Fruit fly (Drosophila melanogaster) S2 (cell line): ENCODE results near the gene CG13601.

Experiments used
- CG8478 ChIP-seq: fragments of >200 bp; optimal IDR thresholded peaks from 2 replicates; lab custom pipeline; 2018
- CTCF ChIP-seq, 2 experiments: fragments of >200 bp; optimal IDR thresholded peaks; 2 replicates each; lab custom pipeline; 2018

DNA sequence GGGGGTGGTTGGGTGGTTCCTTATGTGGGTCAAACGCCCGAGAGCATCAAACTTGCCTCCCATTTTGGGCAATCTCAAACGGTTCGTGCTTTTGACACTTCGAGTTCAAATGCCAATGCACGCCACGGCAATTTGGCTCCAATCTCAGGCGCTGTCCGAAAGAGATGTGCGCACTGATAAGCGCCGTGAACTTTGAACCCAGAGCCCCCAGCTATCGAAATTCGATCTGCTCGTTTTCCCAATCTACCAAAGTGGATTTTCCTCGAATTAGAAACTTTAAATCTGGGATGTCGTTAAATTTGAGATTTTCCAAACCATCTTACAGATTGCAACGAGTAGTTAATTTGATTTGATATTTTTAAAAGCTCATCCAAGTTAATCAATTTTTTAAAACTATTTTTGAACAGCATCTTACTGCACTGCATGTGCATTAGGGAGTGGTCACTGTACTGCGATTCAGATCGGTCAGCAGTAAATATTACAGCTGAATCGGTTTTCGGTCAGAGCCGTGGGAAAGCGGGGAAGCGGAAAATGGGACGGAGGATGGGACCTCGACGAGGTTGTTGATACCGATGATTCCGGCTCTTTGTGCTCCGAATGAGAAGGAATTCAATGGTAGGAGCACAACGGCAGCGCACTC lies 43.2 kb downstream of the CG13601 start:
- no peak for TF ChIP-seq CG8478
- no peak for TF ChIP-seq CTCF (optimal IDR thresholded peaks at IDR 0.05; lab: Kevin White, UChicago)
